Fruit fly (Drosophila melanogaster) whole organism, embryonic: ENCODE data around the gene ovm.

Experiments
- BEAF-32 ChIP-seq: fragments of 200-800 bp; sonication (Bioruptor generic); optimal IDR thresholded peaks from 3 replicates; lab custom pipeline; 2017; ENCODE audit warnings: missing biosample characterization, missing genetic modification characterization, mild to moderate bottlenecking, moderate library complexity, missing genetic modification reagents
- Bdp1 ChIP-seq: fragments of 200-800 bp; sonication (Bioruptor generic); optimal IDR thresholded peaks from 3 replicates; lab custom pipeline; 2016; ENCODE audit warnings: missing biosample characterization, missing genetic modification characterization
- CG10543 ChIP-seq: fragments of 200-800 bp; sonication (Bioruptor generic); optimal IDR thresholded peaks from 3 replicates; lab custom pipeline; 2017; ENCODE audit warnings: missing biosample characterization, mild to moderate bottlenecking, missing genetic modification characterization, moderate library complexity
- CG11085 ChIP-seq: fragments of 200-800 bp; sonication (Bioruptor generic); IDR thresholded peaks from 2 replicates; pipeline ENCODE4 v1.3.6; 2022; ENCODE audit warnings: missing biosample characterization, missing genetic modification characterization
- CG14710 ChIP-seq: fragments of 200-800 bp; sonication (Bioruptor generic); optimal IDR thresholded peaks from 3 replicates; lab custom pipeline; 2019; ENCODE audit warnings: missing biosample characterization, mild to moderate bottlenecking, missing genetic modification characterization, moderate library complexity
- CG14860 ChIP-seq: fragments of 200-800 bp; sonication (Bioruptor generic); IDR thresholded peaks from 3 replicates; pipeline ENCODE4 v1.3.6; 2022; ENCODE audit warnings: missing biosample characterization, missing genetic modification characterization; ENCODE audit not compliant: partially characterized antibody
- CG15514 ChIP-seq: fragments of 200-800 bp; sonication (Bioruptor generic); optimal IDR thresholded peaks from 3 replicates; lab custom pipeline; 2017; ENCODE audit warnings: missing biosample characterization, missing genetic modification characterization, mild to moderate bottlenecking, moderate library complexity, missing genetic modification reagents
- CG1832 ChIP-seq: fragments of 200-800 bp; sonication (Bioruptor generic); optimal IDR thresholded peaks from 2 replicates; lab custom pipeline; 2017; ENCODE audit warnings: missing biosample characterization, mild to moderate bottlenecking, missing genetic modification characterization, inconsistent platforms
- CG18476 ChIP-seq: fragments of 200-800 bp; sonication (Bioruptor generic); optimal IDR thresholded peaks from 2 replicates; lab custom pipeline; 2016; ENCODE audit warnings: missing biosample characterization, mild to moderate bottlenecking, missing genetic modification characterization
- CG2202 ChIP-seq: fragments of 200-800 bp; sonication (Bioruptor generic); optimal IDR thresholded peaks from 2 replicates; lab custom pipeline; 2018; ENCODE audit warnings: missing biosample characterization, mild to moderate bottlenecking, missing genetic modification characterization
- CG2712 ChIP-seq: fragments of 200-800 bp; optimal IDR thresholded peaks from 3 replicates; lab custom pipeline; 2019; ENCODE audit warnings: missing biosample characterization, mild to moderate bottlenecking, missing genetic modification characterization, moderate library complexity
- CG30403 ChIP-seq: fragments of 200-800 bp; sonication (Bioruptor generic); optimal IDR thresholded peaks from 3 replicates; lab custom pipeline; 2016; ENCODE audit warnings: missing biosample characterization, missing genetic modification characterization
- CG33213 ChIP-seq: fragments of 200-800 bp; sonication (Bioruptor generic); optimal IDR thresholded peaks from 3 replicates; lab custom pipeline; 2016; ENCODE audit warnings: missing biosample characterization, missing genetic modification characterization
- CG4424 ChIP-seq: fragments of 200-800 bp; sonication (Bioruptor generic); optimal IDR thresholded peaks from 3 replicates; lab custom pipeline; 2016; ENCODE audit warnings: missing biosample characterization, missing genetic modification characterization
- CG7745 ChIP-seq: fragments of 200-800 bp; sonication (Bioruptor generic); optimal IDR thresholded peaks from 2 replicates; lab custom pipeline; 2018; ENCODE audit warnings: missing biosample characterization, mild to moderate bottlenecking, missing genetic modification characterization, moderate library complexity
- Dbx ChIP-seq: fragments of 200-800 bp; sonication (Bioruptor generic); IDR thresholded peaks from 3 replicates; pipeline ENCODE4 v1.3.6; 2022; ENCODE audit warnings: missing biosample characterization, missing genetic modification characterization
- Dref ChIP-seq: fragments of 200-800 bp; sonication (Bioruptor generic); IDR thresholded peaks from 2 replicates; pipeline ENCODE4 v1.3.6; 2022; ENCODE audit warnings: missing biosample characterization, missing genetic modification characterization
- E2f2 ChIP-seq: fragments of 200-800 bp; sonication (Bioruptor generic); IDR thresholded peaks from 2 replicates; pipeline ENCODE4 v1.3.6; 2022; ENCODE audit warnings: missing biosample characterization, missing genetic modification characterization
- Ets97D ChIP-seq: fragments of 200-800 bp; sonication (Bioruptor generic); optimal IDR thresholded peaks from 3 replicates; lab custom pipeline; 2016; ENCODE audit warnings: missing biosample characterization, missing genetic modification characterization
- HmgD ChIP-seq: fragments of 200-800 bp; sonication (Bioruptor generic); optimal IDR thresholded peaks from 3 replicates; lab custom pipeline; 2016; ENCODE audit warnings: missing biosample characterization, missing genetic modification characterization
- Hr3 ChIP-seq: fragments of 200-800 bp; sonication (Bioruptor generic); optimal IDR thresholded peaks from 3 replicates; lab custom pipeline; 2016; ENCODE audit warnings: missing biosample characterization, missing genetic modification characterization
- Hr78 ChIP-seq, 2 experiments: fragments of 200-800 bp in 1 of 2; fragments of >200 bp in 1 of 2; sonication (Bioruptor generic) in 1 of 2; optimal IDR thresholded peaks; 2 replicates each; lab custom pipeline; 2017 to 2019; ENCODE audit warnings: missing biosample characterization in 2 of 2, missing genetic modification characterization in 2 of 2, mild to moderate bottlenecking in 1 of 2, moderate library complexity in 1 of 2
- MBD-R2 ChIP-seq: fragments of 200-800 bp; sonication (Bioruptor generic); IDR thresholded peaks from 2 replicates; pipeline ENCODE4 v1.3.6; 2022; ENCODE audit warnings: missing biosample characterization, missing genetic modification characterization
- Med ChIP-seq: fragments of 200-800 bp; sonication (Bioruptor generic); peaks from one replicate; lab custom pipeline; 2016; ENCODE audit warnings: missing biosample characterization, missing genetic modification characterization, mild to moderate bottlenecking, inconsistent platforms, moderate library complexity
- NfI ChIP-seq: fragments of 200-800 bp; sonication (Bioruptor generic); optimal IDR thresholded peaks from 3 replicates; lab custom pipeline; 2018; ENCODE audit warnings: missing biosample characterization, mild to moderate bottlenecking, missing genetic modification characterization, moderate library complexity
- Sin3A ChIP-seq: fragments of >200 bp; optimal IDR thresholded peaks from 2 replicates; lab custom pipeline; 2018
- amos ChIP-seq: fragments of 200-800 bp; sonication (Bioruptor generic); IDR thresholded peaks from 2 replicates; pipeline ENCODE4 v1.3.6; 2022; ENCODE audit warnings: missing biosample characterization, missing genetic modification characterization; ENCODE audit not compliant: partially characterized antibody
- bbx ChIP-seq: fragments of 200-800 bp; sonication (Bioruptor generic); IDR thresholded peaks from 2 replicates; pipeline ENCODE4 v1.3.6; 2022; ENCODE audit warnings: missing biosample characterization, missing genetic modification characterization; ENCODE audit not compliant: partially characterized antibody
- cas ChIP-seq: fragments of 200-800 bp; sonication (Bioruptor generic); IDR thresholded peaks from 2 replicates; pipeline ENCODE4 v1.3.6; 2022; ENCODE audit warnings: missing biosample characterization, missing genetic modification characterization
- chinmo ChIP-seq: fragments of 200-800 bp; sonication (Bioruptor generic); IDR thresholded peaks from 4 replicates; pipeline ENCODE4 v1.3.6; 2022; ENCODE audit warnings: missing biosample characterization, missing genetic modification characterization; ENCODE audit not compliant: partially characterized antibody
- crc ChIP-seq: fragments of 200-800 bp; sonication (Bioruptor generic); optimal IDR thresholded peaks from 2 replicates; lab custom pipeline; 2016; ENCODE audit warnings: missing biosample characterization, missing genetic modification characterization
- crp ChIP-seq, 2 experiments: fragments of 200-800 bp; sonication (Bioruptor generic); optimal IDR thresholded peaks; 2 replicates in 1 of 2; 3 replicates in 1 of 2; lab custom pipeline; 2017; ENCODE audit warnings: missing biosample characterization in 2 of 2, missing genetic modification characterization in 2 of 2, mild to moderate bottlenecking in 1 of 2, moderate library complexity in 1 of 2
- danr ChIP-seq: fragments of 200-800 bp; sonication (Bioruptor generic); IDR thresholded peaks from 2 replicates; pipeline ENCODE4 v1.3.6; 2022; ENCODE audit warnings: missing biosample characterization, missing genetic modification characterization
- dysf ChIP-seq: fragments of 200-800 bp; sonication (Bioruptor generic); IDR thresholded peaks from 3 replicates; pipeline ENCODE4 v1.3.6; 2022; ENCODE audit warnings: missing biosample characterization, missing genetic modification characterization
- en ChIP-seq: fragments of 200-800 bp; sonication (Bioruptor generic); optimal IDR thresholded peaks from 2 replicates; lab custom pipeline; 2016; ENCODE audit warnings: missing biosample characterization, missing genetic modification characterization
- fru ChIP-seq: fragments of >200 bp; optimal IDR thresholded peaks from 2 replicates; lab custom pipeline; 2017
- gro ChIP-seq: fragments of 200-800 bp; sonication (Bioruptor generic); optimal IDR thresholded peaks from 2 replicates; lab custom pipeline; 2016; ENCODE audit warnings: missing biosample characterization, missing genetic modification characterization
- hbn ChIP-seq: fragments of 200-800 bp; sonication (Bioruptor generic); IDR thresholded peaks from 2 replicates; pipeline ENCODE4 v1.3.6; 2022; ENCODE audit warnings: missing biosample characterization, missing genetic modification characterization; ENCODE audit not compliant: partially characterized antibody
- insv ChIP-seq, 2 experiments: fragments of 200-800 bp; sonication (Bioruptor generic); optimal IDR thresholded peaks; 3 replicates each; lab custom pipeline; 2016 to 2018; ENCODE audit warnings: missing biosample characterization in 2 of 2, missing genetic modification characterization in 2 of 2
- mam ChIP-seq: fragments of 200-800 bp; sonication (Bioruptor generic); optimal IDR thresholded peaks from 3 replicates; lab custom pipeline; 2016; ENCODE audit warnings: missing biosample characterization, missing genetic modification characterization
- rib ChIP-seq: fragments of 200-800 bp; sonication (Bioruptor generic); IDR thresholded peaks from 2 replicates; pipeline ENCODE4 v1.3.6; 2022; ENCODE audit warnings: missing biosample characterization, missing genetic modification characterization
- sc ChIP-seq, 3 experiments: fragments of >200 bp in 2 of 3; fragments of 200-800 bp in 1 of 3; sonication (Bioruptor generic) in 1 of 3; optimal IDR thresholded peaks; 2 replicates in 2 of 3; 3 replicates in 1 of 3; lab custom pipeline; 2017; ENCODE audit warnings: mild to moderate bottlenecking in 1 of 3, missing biosample characterization in 1 of 3, missing genetic modification characterization in 1 of 3, missing genetic modification reagents in 1 of 3
- slp2 ChIP-seq: fragments of 200-800 bp; sonication (Bioruptor generic); optimal IDR thresholded peaks from 2 replicates; lab custom pipeline; 2016; ENCODE audit warnings: missing biosample characterization, missing genetic modification characterization
- sna ChIP-seq: fragments of 200-800 bp; sonication (Bioruptor generic); IDR thresholded peaks from 2 replicates; pipeline ENCODE4 v1.3.6; 2022; ENCODE audit warnings: missing biosample characterization, missing genetic modification characterization; ENCODE audit not compliant: partially characterized antibody
- so ChIP-seq: fragments of 200-800 bp; sonication (Bioruptor generic); IDR thresholded peaks from 3 replicates; pipeline ENCODE4 v1.3.6; 2022; ENCODE audit warnings: missing biosample characterization, missing genetic modification characterization
- tna ChIP-seq: fragments of 200-800 bp; sonication (Bioruptor generic); IDR thresholded peaks from 2 replicates; pipeline ENCODE4 v1.3.6; 2022; ENCODE audit warnings: missing biosample characterization, missing genetic modification characterization; ENCODE audit not compliant: partially characterized antibody
- trem ChIP-seq: fragments of 200-800 bp; optimal IDR thresholded peaks from 3 replicates; lab custom pipeline; 2019; ENCODE audit warnings: missing biosample characterization, mild to moderate bottlenecking, missing genetic modification characterization, moderate library complexity
- zen ChIP-seq: fragments of 200-800 bp; sonication (Bioruptor generic); optimal IDR thresholded peaks from 3 replicates; lab custom pipeline; 2018; ENCODE audit warnings: missing biosample characterization, mild to moderate bottlenecking, missing genetic modification characterization, moderate library complexity
- zen2 ChIP-seq: fragments of 200-800 bp; sonication (Bioruptor generic); IDR thresholded peaks from 3 replicates; pipeline ENCODE4 v1.3.6; 2022; ENCODE audit warnings: missing biosample characterization, missing genetic modification characterization; ENCODE audit not compliant: partially characterized antibody

Gene ovm

DNA sequence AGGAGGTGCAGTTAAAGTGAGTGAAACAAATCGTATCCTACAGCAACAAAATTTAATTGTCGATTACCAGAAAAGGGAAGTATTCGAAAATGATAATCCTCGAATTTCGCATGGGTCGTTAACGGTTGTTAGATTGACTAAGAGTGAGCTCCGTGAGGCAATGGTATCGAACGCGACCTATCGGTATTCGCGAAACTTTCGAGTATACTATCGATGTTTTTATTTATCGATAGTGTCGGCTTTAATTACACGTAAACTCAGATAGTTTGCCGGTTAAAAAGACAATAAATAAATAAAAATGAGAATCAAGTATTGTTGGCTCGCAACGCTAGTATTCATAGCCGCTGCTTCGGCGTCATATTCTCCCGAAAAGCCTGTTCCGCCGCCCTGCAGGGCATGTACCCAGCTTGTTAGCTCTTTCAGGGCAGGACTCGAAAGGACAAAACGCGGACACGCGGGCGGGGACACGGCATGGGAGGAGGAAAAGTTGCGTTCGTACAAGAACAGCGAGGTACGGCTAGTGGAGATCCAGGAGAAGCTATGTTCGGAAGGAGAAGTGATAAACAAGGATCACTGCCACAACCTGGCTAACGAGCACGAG lies 38.5 kb downstream of the ovm start, which contains the start of gene Creld (continued):
- TF ChIP-seq sc (optimal IDR thresholded peaks at IDR 0.05; lab: Kevin White, UChicago), result no peak
- TF ChIP-seq sc (GFP tag; optimal IDR thresholded peaks at IDR 0.05; lab: Kevin White, UChicago), result no peak
- peak; percentile 90 for TF ChIP-seq MBD-R2 (GFP tag; lab: Robert Waterston, UW)
- TF ChIP-seq fru (lab: Kevin White, UChicago), result no peak
- peak; percentile 100 for TF ChIP-seq sna (GFP tag; lab: Robert Waterston, UW)
- peak; percentile 35; the same call in 1 of the 2 replicates for TF ChIP-seq rib (GFP tag; lab: Robert Waterston, UW)
- peak; percentile 50 for TF ChIP-seq zen (tag; lab: Kevin White, UChicago)
- TF ChIP-seq amos, result peak; percentile 100
- TF ChIP-seq NfI, result no peak
- TF ChIP-seq tna (GFP tag; lab: Robert Waterston, UW), result peak; percentile 100
- TF ChIP-seq CG2712 (tag; lab: Kevin White, UChicago), result no peak
- peak; percentile 75 for TF ChIP-seq gro (GFP tag; lab: Kevin White, UChicago)
- peak; percentile 100 for TF ChIP-seq bbx (GFP tag; lab: Robert Waterston, UW)
- TF ChIP-seq Dbx (GFP tag; lab: Robert Waterston, UW), result peak; percentile 51; the same call in 1 of the 3 replicates
- no peak for TF ChIP-seq cas (GFP tag; lab: Robert Waterston, UW)
- no peak for TF ChIP-seq CG10543 (GFP tag; lab: Kevin White, UChicago)
- TF ChIP-seq CG33213, result peak; percentile 54
- TF ChIP-seq insv (GFP tag; optimal IDR thresholded peaks at IDR 0.05; lab: Kevin White, UChicago), result no peak
- no peak for TF ChIP-seq CG7745 (tag; lab: Kevin White, UChicago)
- TF ChIP-seq danr (GFP tag; lab: Robert Waterston, UW), result no peak
- no peak for TF ChIP-seq CG18476 (GFP tag; lab: Kevin White, UChicago)
- TF ChIP-seq mam (GFP tag; lab: Kevin White, UChicago), result no peak
- TF ChIP-seq CG14860, result peak; percentile 100
- peak; percentile 72 for TF ChIP-seq E2f2 (GFP tag; lab: Robert Waterston, UW)
- peak; percentile 58 for TF ChIP-seq trem
- no peak for TF ChIP-seq CG2202 (tag; lab: Kevin White, UChicago)
- no peak for TF ChIP-seq Bdp1 (GFP tag; lab: Kevin White, UChicago)
- no peak for TF ChIP-seq en
- TF ChIP-seq dysf (GFP tag; lab: Robert Waterston, UW), result no peak
- TF ChIP-seq CG1832 (GFP tag; lab: Kevin White, UChicago), result no peak
- no peak for TF ChIP-seq so (GFP tag; lab: Robert Waterston, UW)
- TF ChIP-seq Hr3 (GFP tag; lab: Kevin White, UChicago), result no peak
- TF ChIP-seq CG11085 (GFP tag; lab: Robert Waterston, UW), result no peak
- peak; percentile 94 for TF ChIP-seq CG15514 (GFP tag; lab: Kevin White, UChicago)
- TF ChIP-seq CG30403 (GFP tag; lab: Kevin White, UChicago), result no peak
- TF ChIP-seq slp2 (GFP tag; lab: Kevin White, UChicago), result no peak
- peak; percentile 100 for TF ChIP-seq zen2 (GFP tag; lab: Robert Waterston, UW)
- TF ChIP-seq BEAF-32 (GFP tag; lab: Kevin White, UChicago), result peak; percentile 99
- peak; percentile 100 for TF ChIP-seq hbn (GFP tag; lab: Robert Waterston, UW)
- TF ChIP-seq Med (GFP tag; lab: Kevin White, UChicago), result peak; percentile 86
- peak; percentile 100; the same call in 3 of the 4 replicates for TF ChIP-seq chinmo (GFP tag; lab: Robert Waterston, UW)
- TF ChIP-seq Hr78 (GFP tag; optimal IDR thresholded peaks at IDR 0.05; lab: Kevin White, UChicago), result peak in 1 of 2 experiments; percentile 98
- TF ChIP-seq Ets97D (GFP tag; lab: Kevin White, UChicago), result peak; percentile 75
- TF ChIP-seq Dref, result peak; percentile 98
- peak; percentile 39 for TF ChIP-seq CG14710 (tag; lab: Kevin White, UChicago)
- TF ChIP-seq HmgD (GFP tag; lab: Kevin White, UChicago), result peak; percentile 13
- TF ChIP-seq CG4424 (GFP tag; lab: Kevin White, UChicago), result no peak
- no peak for TF ChIP-seq crc (GFP tag; lab: Kevin White, UChicago)
- no peak for TF ChIP-seq crp (GFP tag; optimal IDR thresholded peaks at IDR 0.05; lab: Kevin White, UChicago)
- TF ChIP-seq Sin3A (lab: Kevin White, UChicago), result peak; percentile 60
